Worm (Caenorhabditis elegans) whole organism, midembryonic: Measurements from ENCODE around the gene C18F10.2.

ENCODE experiments used
- T22C8.4 ChIP-seq: fragments of 200-800 bp; sonication (Bioruptor generic); IDR thresholded peaks from 2 replicates; pipeline ENCODE4 v1.3.6; 2022; ENCODE audit warnings: missing genetic modification characterization, missing compliant biosample characterization
- cog-1 ChIP-seq: sonication (generic microtip); optimal IDR thresholded peaks from 2 replicates; lab custom pipeline; 2016; ENCODE audit warnings: missing genetic modification characterization, missing compliant biosample characterization
- flt-1 ChIP-seq: fragments of 200-800 bp; sonication (Bioruptor generic); IDR thresholded peaks from 2 replicates; pipeline ENCODE4 v1.3.6; 2022; ENCODE audit warnings: missing genetic modification characterization, missing compliant biosample characterization
- klf-2 ChIP-seq: fragments of 200-800 bp; sonication (Bioruptor generic); conservative IDR thresholded peaks from 2 replicates; pipeline ENCODE4 v1.3.6; 2022; ENCODE audit warnings: missing genetic modification reagents, missing genetic modification characterization, missing compliant biosample characterization
- med-1 ChIP-seq: sonication (generic microtip); optimal IDR thresholded peaks from 2 replicates; lab custom pipeline; 2017; ENCODE audit warnings: missing genetic modification characterization, mild to moderate bottlenecking, missing compliant biosample characterization, antibody characterized with exemption, missing genetic modification reagents; ENCODE audit not compliant: insufficient read depth
- tab-1 ChIP-seq: fragments of 200-800 bp; sonication (Bioruptor generic); IDR thresholded peaks from 2 replicates; pipeline ENCODE4 v1.3.6; 2022; ENCODE audit warnings: missing genetic modification characterization, missing compliant biosample characterization
- ztf-23 ChIP-seq: fragments of 200-800 bp; sonication (Bioruptor generic); IDR thresholded peaks from 2 replicates; pipeline ENCODE4 v1.3.6; 2022; ENCODE audit warnings: missing genetic modification reagents, missing genetic modification characterization, missing compliant biosample characterization

DNA sequence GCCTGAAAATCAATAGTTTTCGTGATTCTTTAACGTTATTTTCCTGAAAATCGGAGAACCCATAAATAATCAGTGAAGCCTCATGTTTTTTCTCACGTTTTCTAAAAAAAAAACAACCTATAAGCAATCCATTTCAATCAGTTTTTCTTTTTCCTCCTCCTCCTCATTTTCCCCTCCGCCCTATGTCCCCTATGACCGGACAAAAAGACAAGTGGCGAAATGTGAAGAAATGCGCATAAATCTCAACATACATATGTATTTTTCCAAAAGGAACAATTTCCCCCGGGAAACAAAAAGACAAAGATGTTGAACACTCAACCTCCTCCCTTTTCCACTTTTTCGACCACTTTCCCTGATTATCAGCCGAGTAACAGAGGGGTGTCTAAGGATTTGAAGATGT is 42.5 kb downstream of the C18F10.2 start:
- no peak for TF ChIP-seq med-1 (GFP tag; lab: Kevin White, UChicago)
- no peak for TF ChIP-seq cog-1
- TF ChIP-seq klf-2: no peak
- TF ChIP-seq ztf-23 (GFP tag; lab: Robert Waterston, UW): no peak
- no peak for TF ChIP-seq flt-1 (GFP tag; lab: Robert Waterston, UW)
- no peak for TF ChIP-seq T22C8.4
- no peak for TF ChIP-seq tab-1 (GFP tag; lab: Robert Waterston, UW)
